Worm (Caenorhabditis elegans) whole organism, early embryonic: ENCODE results near the gene lips-11.

ENCODE experiments used
- B0310.2 ChIP-seq: sonication (generic microtip); optimal IDR thresholded peaks from 2 replicates; lab custom pipeline; 2016; ENCODE audit warnings: mild to moderate bottlenecking, missing genetic modification characterization, missing compliant biosample characterization
- ama-1 ChIP-seq: fragments of 150-350 bp; optimal IDR thresholded peaks from 2 replicates; lab custom pipeline; 2014
- ceh-36 ChIP-seq: sonication (generic microtip); optimal IDR thresholded peaks from 2 replicates; lab custom pipeline; 2016; ENCODE audit warnings: missing genetic modification characterization, inconsistent platforms, missing compliant biosample characterization
- flt-1 ChIP-seq: fragments of 200-800 bp; sonication (Bioruptor generic); IDR thresholded peaks from 2 replicates; pipeline ENCODE4 v1.3.6; 2022; ENCODE audit warnings: missing genetic modification characterization, missing compliant biosample characterization
- hmg-4 ChIP-seq: fragments of 200-800 bp; sonication (Bioruptor generic); optimal IDR thresholded peaks from 2 replicates; lab custom pipeline; 2018; ENCODE audit warnings: mild to moderate bottlenecking, missing genetic modification characterization, missing compliant biosample characterization
- pes-1 ChIP-seq: fragments of 200-800 bp; sonication (Bioruptor generic); IDR thresholded peaks from 2 replicates; pipeline ENCODE4 v1.3.6; 2022; ENCODE audit warnings: missing genetic modification reagents, missing genetic modification characterization, missing compliant biosample characterization
- scrt-1 ChIP-seq: fragments of 200-800 bp; sonication (Bioruptor generic); IDR thresholded peaks from 2 replicates; pipeline ENCODE4 v1.3.6; 2022; ENCODE audit warnings: missing genetic modification characterization, missing compliant biosample characterization
- tbx-11 ChIP-seq: fragments of 200-800 bp; sonication (Bioruptor generic); IDR thresholded peaks from 2 replicates; pipeline ENCODE4 v1.3.6; 2022; ENCODE audit warnings: missing genetic modification characterization, missing compliant biosample characterization
- tbx-37 ChIP-seq: fragments of 200-800 bp; sonication (Bioruptor generic); conservative IDR thresholded peaks from 2 replicates; pipeline ENCODE4 v1.3.6; 2022; ENCODE audit warnings: missing genetic modification reagents, missing genetic modification characterization, missing compliant biosample characterization
- tra-4 ChIP-seq: sonication (generic microtip); optimal IDR thresholded peaks from 2 replicates; lab custom pipeline; 2017; ENCODE audit warnings: missing genetic modification characterization, missing compliant biosample characterization

DNA sequence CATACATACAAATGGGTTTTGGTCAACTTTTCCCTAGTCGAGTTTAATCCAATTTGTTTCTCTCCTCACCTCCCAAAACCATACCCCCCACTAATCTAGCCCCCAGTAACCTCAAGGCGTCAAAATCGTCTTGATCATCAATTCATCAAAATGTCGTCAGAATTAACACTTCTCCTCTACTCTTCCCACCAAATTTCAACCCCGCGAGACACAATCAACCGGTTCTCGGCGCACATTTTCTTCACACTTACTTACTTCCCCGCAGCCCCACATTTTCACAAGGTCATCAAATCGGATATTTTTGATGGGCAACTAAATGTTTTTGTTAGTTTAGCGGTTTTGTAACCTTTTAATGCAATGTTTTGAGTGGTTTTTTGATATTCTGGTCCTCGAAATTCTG, 20.1 kb downstream of the lips-11 start:
- TF ChIP-seq hmg-4 (GFP tag; lab: Kevin White, UChicago) (no peak), ama-1 (lab: Kevin White, UChicago) (no peak), ceh-36 (tag; lab: Kevin White, UChicago) (no peak), tbx-11 (GFP tag; lab: Robert Waterston, UW) (no peak), pes-1 (GFP tag; lab: Robert Waterston, UW) (no peak), flt-1 (no peak), scrt-1 (GFP tag; lab: Robert Waterston, UW) (no peak), tbx-37 (GFP tag; lab: Robert Waterston, UW) (no peak), B0310.2 (tag; lab: Kevin White, UChicago) (no peak), tra-4 (tag; lab: Kevin White, UChicago) (no peak)
